Fruit fly (Drosophila melanogaster) whole organism, embryonic: ENCODE data around the gene CG15043.
A peak's percentile ranks its signal among the peaks of the same experiment; 100 is the strongest.

Source experiments
- CG10267 ChIP-seq: fragments of 200-800 bp; sonication (Bioruptor generic); optimal IDR thresholded peaks from 2 replicates; lab custom pipeline; 2018; ENCODE audit warnings: missing biosample characterization, mild to moderate bottlenecking, missing genetic modification characterization, moderate library complexity
- CG10462 ChIP-seq: fragments of 200-800 bp; sonication (Bioruptor generic); optimal IDR thresholded peaks from 2 replicates; lab custom pipeline; 2016; ENCODE audit warnings: missing biosample characterization, missing genetic modification characterization
- CG10979 ChIP-seq: fragments of 200-800 bp; sonication (Bioruptor generic); optimal IDR thresholded peaks from 2 replicates; lab custom pipeline; 2018; ENCODE audit warnings: missing biosample characterization, mild to moderate bottlenecking, missing genetic modification characterization, moderate library complexity
- CG11723 ChIP-seq: fragments of 200-800 bp; sonication (Bioruptor generic); optimal IDR thresholded peaks from 2 replicates; lab custom pipeline; 2017; ENCODE audit warnings: missing biosample characterization, mild to moderate bottlenecking, missing genetic modification characterization
- CG12744 ChIP-seq: fragments of 200-800 bp; sonication (Bioruptor generic); optimal IDR thresholded peaks from 2 replicates; lab custom pipeline; 2016; ENCODE audit warnings: missing biosample characterization, missing genetic modification characterization
- CG15269 ChIP-seq: fragments of 200-800 bp; sonication (Bioruptor generic); optimal IDR thresholded peaks from 2 replicates; lab custom pipeline; 2018; ENCODE audit warnings: missing biosample characterization, mild to moderate bottlenecking, missing genetic modification characterization, moderate library complexity
- CG15601 ChIP-seq: fragments of 200-800 bp; sonication (Bioruptor generic); optimal IDR thresholded peaks from 3 replicates; lab custom pipeline; 2019; ENCODE audit warnings: missing biosample characterization, mild to moderate bottlenecking, missing genetic modification characterization, moderate library complexity
- CG17385 ChIP-seq: fragments of 200-800 bp; sonication (Bioruptor generic); optimal IDR thresholded peaks from 3 replicates; lab custom pipeline; 2018; ENCODE audit warnings: missing biosample characterization, mild to moderate bottlenecking, missing genetic modification characterization
- CG2120 ChIP-seq: fragments of 200-800 bp; sonication (Bioruptor generic); optimal IDR thresholded peaks from 3 replicates; lab custom pipeline; 2016; ENCODE audit warnings: missing biosample characterization, missing genetic modification characterization
- CG2202 ChIP-seq: fragments of 200-800 bp; sonication (Bioruptor generic); optimal IDR thresholded peaks from 2 replicates; lab custom pipeline; 2018; ENCODE audit warnings: missing biosample characterization, mild to moderate bottlenecking, missing genetic modification characterization
- CG31441 ChIP-seq: fragments of 200-800 bp; sonication (Bioruptor generic); IDR thresholded peaks from 2 replicates; pipeline ENCODE4 v1.3.6; 2022; ENCODE audit warnings: missing biosample characterization, missing genetic modification characterization
- CG32532 ChIP-seq: fragments of 200-800 bp; sonication (Bioruptor generic); IDR thresholded peaks from 2 replicates; pipeline ENCODE4 v1.3.6; 2022; ENCODE audit warnings: missing biosample characterization, missing genetic modification characterization
- CG3281 ChIP-seq: fragments of 200-800 bp; sonication (Bioruptor generic); optimal IDR thresholded peaks from 3 replicates; lab custom pipeline; 2017; ENCODE audit warnings: missing biosample characterization, mild to moderate bottlenecking, missing genetic modification characterization
- CG4404 ChIP-seq: fragments of 200-800 bp; sonication (Bioruptor generic); IDR thresholded peaks from 2 replicates; pipeline ENCODE4 v1.3.6; 2022; ENCODE audit warnings: missing biosample characterization, missing genetic modification characterization
- CG4424 ChIP-seq: fragments of 200-800 bp; sonication (Bioruptor generic); optimal IDR thresholded peaks from 3 replicates; lab custom pipeline; 2016; ENCODE audit warnings: missing biosample characterization, missing genetic modification characterization
- CG7786 ChIP-seq: fragments of 200-800 bp; sonication (Bioruptor generic); optimal IDR thresholded peaks from 2 replicates; lab custom pipeline; 2016; ENCODE audit warnings: missing biosample characterization, missing genetic modification characterization
- CG7928 ChIP-seq: fragments of 200-800 bp; sonication (Bioruptor generic); optimal IDR thresholded peaks from 2 replicates; lab custom pipeline; 2017; ENCODE audit warnings: missing biosample characterization, mild to moderate bottlenecking, missing genetic modification characterization
- CG8281 ChIP-seq: fragments of 200-800 bp; sonication (Bioruptor generic); optimal IDR thresholded peaks from 2 replicates; lab custom pipeline; 2018; ENCODE audit warnings: missing biosample characterization, mild to moderate bottlenecking, missing genetic modification characterization, moderate library complexity
- CG8388 ChIP-seq: fragments of 200-800 bp; sonication (Bioruptor generic); optimal IDR thresholded peaks from 2 replicates; lab custom pipeline; 2019; ENCODE audit warnings: missing biosample characterization, mild to moderate bottlenecking, missing genetic modification characterization, moderate library complexity
- CG9932 ChIP-seq: fragments of 200-800 bp; sonication (Bioruptor generic); IDR thresholded peaks from 2 replicates; pipeline ENCODE4 v1.3.6; 2022; ENCODE audit warnings: missing biosample characterization, missing genetic modification characterization
- D19A ChIP-seq: fragments of 200-800 bp; optimal IDR thresholded peaks from 3 replicates; lab custom pipeline; 2019; ENCODE audit warnings: missing biosample characterization, mild to moderate bottlenecking, missing genetic modification characterization, moderate library complexity
- H2.0 ChIP-seq: fragments of 200-800 bp; sonication (Bioruptor generic); IDR thresholded peaks from 2 replicates; pipeline ENCODE4 v1.3.6; 2022; ENCODE audit warnings: missing biosample characterization, missing genetic modification characterization
- Hmr ChIP-seq: fragments of 200-800 bp; sonication (Bioruptor generic); optimal IDR thresholded peaks from 3 replicates; lab custom pipeline; 2017; ENCODE audit warnings: mild to moderate bottlenecking, missing biosample characterization, missing genetic modification reagents, missing genetic modification characterization
- Lim3 ChIP-seq: fragments of 200-800 bp; sonication (Bioruptor generic); IDR thresholded peaks from 2 replicates; pipeline ENCODE4 v1.3.6; 2022; ENCODE audit warnings: missing biosample characterization, missing genetic modification characterization
- Lpt ChIP-seq: fragments of >200 bp; optimal IDR thresholded peaks from 2 replicates; lab custom pipeline; 2018; ENCODE audit warnings: missing biosample characterization, missing genetic modification characterization
- Meics ChIP-seq: fragments of 200-800 bp; sonication (Bioruptor generic); optimal IDR thresholded peaks from 2 replicates; lab custom pipeline; 2017; ENCODE audit warnings: missing biosample characterization, mild to moderate bottlenecking, missing genetic modification characterization
- Sox102F ChIP-seq: fragments of 200-800 bp; sonication (Bioruptor generic); optimal IDR thresholded peaks from 2 replicates; lab custom pipeline; 2018; ENCODE audit warnings: missing biosample characterization, mild to moderate bottlenecking, missing genetic modification characterization, moderate library complexity
- al ChIP-seq: fragments of 200-800 bp; sonication (Bioruptor generic); IDR thresholded peaks from 2 replicates; pipeline ENCODE4 v1.3.6; 2022; ENCODE audit warnings: missing biosample characterization, missing genetic modification characterization
- ase ChIP-seq: fragments of 200-800 bp; sonication (Bioruptor generic); IDR thresholded peaks from 3 replicates; pipeline ENCODE4 v1.3.6; 2022; ENCODE audit warnings: missing biosample characterization, missing genetic modification characterization
- ash1 ChIP-seq: fragments of 200-800 bp; sonication (Bioruptor generic); optimal IDR thresholded peaks from 2 replicates; lab custom pipeline; 2018; ENCODE audit warnings: missing biosample characterization, mild to moderate bottlenecking, missing genetic modification characterization
- bigmax ChIP-seq: fragments of 200-800 bp; sonication (Bioruptor generic); optimal IDR thresholded peaks from 2 replicates; lab custom pipeline; 2018; ENCODE audit warnings: missing biosample characterization, mild to moderate bottlenecking, missing genetic modification characterization
- bsh ChIP-seq, 2 experiments: fragments of 200-800 bp; sonication (Bioruptor generic); optimal IDR thresholded peaks; 2 replicates each; lab custom pipeline; 2017 to 2018; ENCODE audit warnings: mild to moderate bottlenecking in 2 of 2, missing biosample characterization in 2 of 2, missing genetic modification characterization in 2 of 2, moderate library complexity in 1 of 2
- cad ChIP-seq: fragments of >200 bp; optimal IDR thresholded peaks from 2 replicates; lab custom pipeline; 2017; ENCODE audit warnings: missing biosample characterization, missing genetic modification characterization
- cg ChIP-seq: fragments of 200-800 bp; sonication (Bioruptor generic); optimal IDR thresholded peaks from 3 replicates; lab custom pipeline; 2019; ENCODE audit warnings: missing biosample characterization, mild to moderate bottlenecking, missing genetic modification characterization, moderate library complexity
- chinmo ChIP-seq: fragments of 200-800 bp; sonication (Bioruptor generic); IDR thresholded peaks from 4 replicates; pipeline ENCODE4 v1.3.6; 2022; ENCODE audit warnings: missing biosample characterization, missing genetic modification characterization; ENCODE audit not compliant: partially characterized antibody
- crp ChIP-seq, 2 experiments: fragments of 200-800 bp; sonication (Bioruptor generic); optimal IDR thresholded peaks; 2 replicates in 1 of 2; 3 replicates in 1 of 2; lab custom pipeline; 2017; ENCODE audit warnings: missing biosample characterization in 2 of 2, missing genetic modification characterization in 2 of 2, mild to moderate bottlenecking in 1 of 2, moderate library complexity in 1 of 2
- fd64A ChIP-seq: fragments of 200-800 bp; sonication (Bioruptor generic); optimal IDR thresholded peaks from 3 replicates; lab custom pipeline; 2018; ENCODE audit warnings: missing biosample characterization, mild to moderate bottlenecking, missing genetic modification characterization
- gcm2 ChIP-seq: fragments of 200-800 bp; sonication (Bioruptor generic); optimal IDR thresholded peaks from 2 replicates; lab custom pipeline; 2016; ENCODE audit warnings: missing biosample characterization, missing genetic modification characterization
- mirr ChIP-seq: fragments of 200-800 bp; sonication (Bioruptor generic); optimal IDR thresholded peaks from 3 replicates; lab custom pipeline; 2018; ENCODE audit warnings: missing biosample characterization, mild to moderate bottlenecking, missing genetic modification characterization
- nom ChIP-seq: fragments of 200-800 bp; sonication (Bioruptor generic); optimal IDR thresholded peaks from 2 replicates; lab custom pipeline; 2017; ENCODE audit warnings: missing biosample characterization, missing genetic modification characterization, mild to moderate bottlenecking, moderate library complexity, missing genetic modification reagents
- pho ChIP-seq: fragments of 200-800 bp; sonication (Bioruptor generic); optimal IDR thresholded peaks from 2 replicates; lab custom pipeline; 2016; ENCODE audit warnings: missing biosample characterization, missing genetic modification characterization
- repo ChIP-seq: fragments of 200-800 bp; sonication (Bioruptor generic); optimal IDR thresholded peaks from 2 replicates; lab custom pipeline; 2016; ENCODE audit warnings: missing biosample characterization, missing genetic modification characterization
- run ChIP-seq: fragments of 200-800 bp; sonication (Bioruptor generic); optimal IDR thresholded peaks from 3 replicates; lab custom pipeline; 2018; ENCODE audit warnings: missing biosample characterization, mild to moderate bottlenecking, missing genetic modification characterization
- sd ChIP-seq: fragments of 200-800 bp; sonication (Bioruptor generic); optimal IDR thresholded peaks from 3 replicates; lab custom pipeline; 2018; ENCODE audit warnings: missing biosample characterization, mild to moderate bottlenecking, missing genetic modification characterization, moderate library complexity
- sens-2 ChIP-seq: fragments of 200-800 bp; sonication (Bioruptor generic); IDR thresholded peaks from 2 replicates; pipeline ENCODE4 v1.3.6; 2022; ENCODE audit warnings: missing biosample characterization, missing genetic modification characterization
- stwl ChIP-seq: fragments of 200-800 bp; sonication (Bioruptor generic); optimal IDR thresholded peaks from 3 replicates; lab custom pipeline; 2018; ENCODE audit warnings: missing biosample characterization, mild to moderate bottlenecking, missing genetic modification characterization, moderate library complexity
- sug ChIP-seq: fragments of 200-800 bp; optimal IDR thresholded peaks from 2 replicates; lab custom pipeline; 2019; ENCODE audit warnings: missing biosample characterization, mild to moderate bottlenecking, missing genetic modification characterization, moderate library complexity
- tgo ChIP-seq: fragments of 200-800 bp; sonication (Bioruptor generic); IDR thresholded peaks from 3 replicates; pipeline ENCODE4 v1.3.6; 2022; ENCODE audit warnings: missing biosample characterization, missing genetic modification characterization
- tin ChIP-seq: fragments of 200-800 bp; sonication (Bioruptor generic); optimal IDR thresholded peaks from 3 replicates; lab custom pipeline; 2016; ENCODE audit warnings: missing biosample characterization, missing genetic modification characterization
- tup ChIP-seq: fragments of 200-800 bp; sonication (Bioruptor generic); optimal IDR thresholded peaks from 2 replicates; lab custom pipeline; 2016; ENCODE audit warnings: missing biosample characterization, mild to moderate bottlenecking, missing genetic modification characterization, moderate library complexity
- vvl ChIP-seq: fragments of 200-800 bp; sonication (Bioruptor generic); IDR thresholded peaks from 2 replicates; pipeline ENCODE4 v1.3.6; 2022; ENCODE audit warnings: missing biosample characterization, missing genetic modification characterization

The CG15043 gene

dm6 chrX:18499679-18500187 lies 5.8 kb upstream of the CG15043 start, which contains the start of the genes Pgant7 and Xrcc2 (continued):
- TF ChIP-seq CG7786 (GFP tag; lab: Kevin White, UChicago) (no peak), repo (GFP tag; lab: Kevin White, UChicago) (no peak), pho (GFP tag; lab: Kevin White, UChicago) (no peak), CG17385 (GFP tag; lab: Kevin White, UChicago) (no peak), mirr (GFP tag; lab: Kevin White, UChicago) (no peak), CG2120 (GFP tag; lab: Kevin White, UChicago) (no peak), Lpt (GFP tag; lab: Kevin White, UChicago) (no peak), vvl (GFP tag; lab: Robert Waterston, UW) (no peak), CG2202 (tag; lab: Kevin White, UChicago) (no peak), CG4404 (no peak), CG10462 (GFP tag; lab: Kevin White, UChicago) (no peak), tin (GFP tag; lab: Kevin White, UChicago) (no peak), sens-2 (no peak), chinmo (GFP tag; lab: Robert Waterston, UW) (0 out of 4 replicates have a peak, but pooled peaks have one; percentile 62), gcm2 (GFP tag; lab: Kevin White, UChicago) (no peak), stwl (tag; lab: Kevin White, UChicago) (peak; percentile 54), CG4424 (GFP tag; lab: Kevin White, UChicago) (no peak), CG15269 (no peak), CG12744 (GFP tag; lab: Kevin White, UChicago) (no peak), tup (GFP tag; lab: Kevin White, UChicago) (no peak), CG11723 (no peak), CG7928 (no peak), CG3281 (no peak), D19A (tag; lab: Kevin White, UChicago) (no peak), sug (peak; percentile 7), CG32532 (no peak), H2.0 (GFP tag; lab: Robert Waterston, UW) (no peak), al (GFP tag; lab: Robert Waterston, UW) (no peak), tgo (GFP tag; lab: Robert Waterston, UW) (no peak), CG31441 (GFP tag; lab: Robert Waterston, UW) (no peak), Hmr (GFP tag; lab: Kevin White, UChicago) (no peak), CG9932 (GFP tag; lab: Robert Waterston, UW) (no peak), CG8281 (tag; lab: Kevin White, UChicago) (no peak), nom (GFP tag; lab: Kevin White, UChicago) (no peak), Lim3 (no peak), fd64A (GFP tag; lab: Kevin White, UChicago) (no peak), CG8388 (GFP tag; lab: Kevin White, UChicago) (no peak), run (tag; lab: Kevin White, UChicago) (no peak), cg (GFP tag; lab: Kevin White, UChicago) (no peak), crp (GFP tag; optimal IDR thresholded peaks at IDR 0.05; lab: Kevin White, UChicago) (no peak), Meics (GFP tag; lab: Kevin White, UChicago) (no peak), sd (tag; lab: Kevin White, UChicago) (no peak), ase (GFP tag; lab: Robert Waterston, UW) (no peak), Sox102F (GFP tag; lab: Kevin White, UChicago) (no peak), bigmax (GFP tag; lab: Kevin White, UChicago) (no peak), cad (GFP tag; lab: Kevin White, UChicago) (no peak), CG15601 (tag; lab: Kevin White, UChicago) (peak; percentile 46), bsh (GFP tag; optimal IDR thresholded peaks at IDR 0.05; lab: Kevin White, UChicago) (no peak), ash1 (no peak), CG10979 (tag; lab: Kevin White, UChicago) (no peak), CG10267 (peak; percentile 6)
